Worm (Caenorhabditis elegans): ENCODE results near the gene mct-4.

The mct-4 gene

DNA sequence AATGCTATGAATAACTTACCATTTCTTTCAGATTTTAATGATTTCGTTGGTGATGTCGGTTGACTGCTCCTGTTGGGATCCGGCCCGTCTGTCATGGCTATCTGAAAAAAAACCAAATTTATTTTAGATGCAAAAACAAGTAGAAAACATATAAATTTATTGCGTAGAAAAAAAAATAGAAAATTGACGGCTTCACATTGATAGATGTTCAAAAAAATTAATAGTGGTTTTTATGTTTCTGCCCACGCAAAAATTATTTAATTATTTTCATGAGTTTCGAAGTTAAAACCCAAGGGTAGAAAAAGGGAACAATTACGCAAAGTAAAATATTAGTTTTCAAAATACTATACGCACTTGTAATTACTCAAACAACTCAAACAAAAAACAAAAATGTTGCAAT, at the start of gene mct-4:
TSS of gene mct-4 (minus strand) at position 101 of the 400 bp plus-strand sequence.
- no peak for TF ChIP-seq F57C9.4 (tag; optimal IDR thresholded peaks at IDR 0.05)
- TF ChIP-seq bed-1 (GFP tag; IDR thresholded peaks at IDR 0.05), result no peak
- no peak for TF ChIP-seq Y53G8AR.9 (GFP tag; conservative IDR thresholded peaks at IDR 0.05)
- TF ChIP-seq unc-62 (GFP tag; optimal IDR thresholded peaks at IDR 0.05), result no peak
- no peak for TF ChIP-seq ceh-91 (GFP tag; IDR thresholded peaks at IDR 0.05)
- no peak for TF ChIP-seq T07F8.4 (tag; optimal IDR thresholded peaks at IDR 0.05)
- TF ChIP-seq madf-3 (GFP tag; IDR thresholded peaks at IDR 0.05), result no peak

DNA sequence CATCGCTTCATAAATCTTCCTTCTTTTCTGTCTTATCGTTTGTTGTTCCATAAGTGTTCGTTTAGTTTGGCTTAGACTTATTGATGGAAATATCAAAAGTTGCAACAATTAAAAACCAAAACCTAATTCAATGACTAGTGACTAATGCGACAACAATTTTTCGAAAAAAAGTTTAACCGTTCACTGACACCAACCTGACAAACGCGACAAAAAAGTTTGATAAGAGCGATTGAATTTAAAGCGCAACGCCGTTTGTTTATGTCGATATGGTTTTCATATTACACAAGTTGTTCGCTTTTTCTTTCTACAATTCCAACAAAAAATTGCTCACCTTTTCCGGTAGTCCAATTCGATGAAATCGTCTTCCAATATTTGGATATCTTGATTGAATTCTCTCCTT, 49.5 kb upstream of the mct-4 start:
- TF ChIP-seq sea-2 (GFP tag; IDR thresholded peaks at IDR 0.05), result no peak
- no peak for TF ChIP-seq attf-3 (GFP tag; conservative IDR thresholded peaks at IDR 0.05)
- TF ChIP-seq Y67H2A.10 (GFP tag; conservative IDR thresholded peaks at IDR 0.05), result no peak
- peak; percentile 64 for TF ChIP-seq nhr-80 (tag; optimal IDR thresholded peaks at IDR 0.05)
- TF ChIP-seq ceh-100 (GFP tag; IDR thresholded peaks at IDR 0.05), result no peak
- TF ChIP-seq F23B12.7 (tag; optimal IDR thresholded peaks at IDR 0.05; ENCODE audit: insufficient read depth), result no peak
- TF ChIP-seq atf-7 (tag; optimal IDR thresholded peaks at IDR 0.05), result no peak
- TF ChIP-seq C17E4.6 (GFP tag; IDR thresholded peaks at IDR 0.05), result no peak

DNA sequence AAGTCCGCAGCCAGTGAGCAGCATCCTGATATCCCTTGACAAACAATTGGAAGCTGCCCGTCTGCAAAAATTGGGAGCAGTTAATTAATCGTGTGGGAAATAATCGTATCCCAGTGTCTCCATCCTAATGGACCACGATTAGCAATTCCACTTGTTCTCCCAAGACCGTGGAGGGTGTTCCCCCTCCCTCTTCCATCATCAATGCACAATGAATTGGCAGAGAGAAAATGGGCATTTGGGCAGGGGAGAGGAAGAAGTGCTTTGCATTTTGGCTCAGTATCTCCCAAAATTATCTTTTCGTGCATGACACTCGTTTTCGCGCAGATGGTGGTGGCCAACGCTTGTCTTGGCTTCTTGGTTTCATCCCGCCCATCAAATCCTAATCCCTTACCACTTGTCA, 48.5 kb upstream of the mct-4 start:
- TF ChIP-seq K11D2.4 (GFP tag; IDR thresholded peaks at IDR 0.05) (no peak), hmg-20 (GFP tag; IDR thresholded peaks at IDR 0.05) (no peak), D2030.7 (GFP tag; IDR thresholded peaks at IDR 0.05) (no peak), him-1 (tag; optimal IDR thresholded peaks at IDR 0.05) (no peak), lin-26 (GFP tag; IDR thresholded peaks at IDR 0.05) (no peak), nhr-80 (tag; optimal IDR thresholded peaks at IDR 0.05) (no peak), ceh-79 (tag; optimal IDR thresholded peaks at IDR 0.05) (no peak), unc-62 (GFP tag; optimal IDR thresholded peaks at IDR 0.05) (no peak), cebp-2 (GFP tag; IDR thresholded peaks at IDR 0.05) (no peak), hmg-1.2 (GFP tag; IDR thresholded peaks at IDR 0.05) (no peak), F23B12.7 (tag; optimal IDR thresholded peaks at IDR 0.05; ENCODE audit: insufficient read depth) (no peak), Y56A3A.18 (GFP tag; IDR thresholded peaks at IDR 0.05) (no peak)

DNA sequence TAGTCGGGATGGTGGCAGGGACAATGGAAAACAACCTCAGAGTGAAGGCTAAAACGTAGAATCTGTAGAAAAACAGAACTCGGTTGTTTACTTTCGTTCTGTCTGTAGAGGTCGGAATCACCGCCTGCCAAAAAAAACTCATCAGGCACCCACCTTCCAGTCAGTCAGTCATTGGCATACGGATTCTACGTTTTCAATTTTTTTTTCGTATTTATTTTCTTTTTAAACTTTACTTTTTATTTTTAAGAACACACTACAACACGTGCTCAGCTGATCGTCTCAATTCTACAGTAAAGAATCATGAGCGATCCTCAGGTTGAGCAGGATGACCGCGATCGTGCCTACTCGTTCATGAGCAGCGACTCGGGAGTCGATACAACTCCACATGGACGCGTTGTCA, 47.0 kb upstream of the mct-4 start, which contains the start of gene lfi-1:
TSS of gene lfi-1 (plus strand) at position 301 of the 400 bp plus-strand sequence.
- TF ChIP-seq F52B5.7 (tag; optimal IDR thresholded peaks at IDR 0.05) (no peak), ceh-79 (tag; optimal IDR thresholded peaks at IDR 0.05) (no peak), atf-7 (tag; optimal IDR thresholded peaks at IDR 0.05) (no peak), F49E8.2 (tag; optimal IDR thresholded peaks at IDR 0.05; ENCODE audit: insufficient read depth) (no peak), egl-18 (GFP tag; IDR thresholded peaks at IDR 0.05) (no peak), ztf-22 (GFP tag; optimal IDR thresholded peaks at IDR 0.05) (no peak), ceh-58 (GFP tag; IDR thresholded peaks at IDR 0.05) (no peak), efl-1 (GFP tag; optimal IDR thresholded peaks at IDR 0.05) (no peak), lag-1 (GFP tag; IDR thresholded peaks at IDR 0.05) (no peak), B0336.3 (GFP tag; IDR thresholded peaks at IDR 0.05) (no peak), B0035.1 (tag; optimal IDR thresholded peaks at IDR 0.05) (no peak), egrh-3 (GFP tag; IDR thresholded peaks at IDR 0.05) (no peak), ccch-3 (GFP tag; optimal IDR thresholded peaks at IDR 0.05) (no peak), akir-1 (GFP tag; optimal IDR thresholded peaks at IDR 0.05) (no peak), rcor-1 (GFP tag; IDR thresholded peaks at IDR 0.05) (no peak), F10E7.11 (tag; optimal IDR thresholded peaks at IDR 0.05) (no peak), aptf-2 (GFP tag; conservative IDR thresholded peaks at IDR 0.05) (no peak)

Measured in whole organism, young adult.